Fruit fly (Drosophila melanogaster) whole organism, embryonic: ENCODE results near the gene CG9672.

Source experiments
- Antp ChIP-seq: fragments of 200-800 bp; sonication (Bioruptor generic); optimal IDR thresholded peaks from 3 replicates; lab custom pipeline; 2016; ENCODE audit warnings: missing biosample characterization, missing genetic modification characterization
- Asciz ChIP-seq: fragments of 200-800 bp; sonication (Bioruptor generic); optimal IDR thresholded peaks from 2 replicates; lab custom pipeline; 2017; ENCODE audit warnings: missing biosample characterization, mild to moderate bottlenecking, missing genetic modification characterization, missing genetic modification reagents
- CG1024 ChIP-seq: fragments of 200-800 bp; sonication (Bioruptor generic); IDR thresholded peaks from 2 replicates; pipeline ENCODE4 v1.3.6; 2022; ENCODE audit warnings: missing biosample characterization, missing genetic modification characterization
- CG10366 ChIP-seq: fragments of 200-800 bp; sonication (Bioruptor generic); IDR thresholded peaks from 2 replicates; pipeline ENCODE4 v1.3.6; 2022; ENCODE audit warnings: missing biosample characterization, missing genetic modification characterization
- CG11560 ChIP-seq: fragments of 200-800 bp; sonication (Bioruptor generic); IDR thresholded peaks from 3 replicates; pipeline ENCODE4 v1.3.6; 2022; ENCODE audit warnings: missing biosample characterization, missing genetic modification characterization
- CG12299 ChIP-seq: fragments of 200-800 bp; sonication (Bioruptor generic); optimal IDR thresholded peaks from 2 replicates; lab custom pipeline; 2018; ENCODE audit warnings: missing biosample characterization, mild to moderate bottlenecking, missing genetic modification characterization
- CG12659 ChIP-seq: fragments of 200-800 bp; sonication (Bioruptor generic); optimal IDR thresholded peaks from 3 replicates; lab custom pipeline; 2017; ENCODE audit warnings: mild to moderate bottlenecking, missing biosample characterization, missing genetic modification reagents, missing genetic modification characterization
- CG15011 ChIP-seq: fragments of 200-800 bp; sonication (Bioruptor generic); optimal IDR thresholded peaks from 3 replicates; lab custom pipeline; 2018; ENCODE audit warnings: missing biosample characterization, mild to moderate bottlenecking, missing genetic modification characterization
- CG1529 ChIP-seq: fragments of 200-800 bp; sonication (Bioruptor generic); optimal IDR thresholded peaks from 3 replicates; lab custom pipeline; 2018; ENCODE audit warnings: missing biosample characterization, missing genetic modification characterization
- CG1603 ChIP-seq: fragments of 200-800 bp; sonication (Bioruptor generic); optimal IDR thresholded peaks from 2 replicates; lab custom pipeline; 2019; ENCODE audit warnings: missing biosample characterization, mild to moderate bottlenecking, missing genetic modification characterization, moderate library complexity
- CG16863 ChIP-seq: fragments of 200-800 bp; sonication (Bioruptor generic); optimal IDR thresholded peaks from 3 replicates; lab custom pipeline; 2016; ENCODE audit warnings: missing biosample characterization, missing genetic modification characterization
- CG17829 ChIP-seq: fragments of 200-800 bp; optimal IDR thresholded peaks from 2 replicates; lab custom pipeline; 2019; ENCODE audit warnings: missing biosample characterization, mild to moderate bottlenecking, missing genetic modification characterization, moderate library complexity
- CG18476 ChIP-seq: fragments of 200-800 bp; sonication (Bioruptor generic); optimal IDR thresholded peaks from 2 replicates; lab custom pipeline; 2016; ENCODE audit warnings: missing biosample characterization, mild to moderate bottlenecking, missing genetic modification characterization
- CG18764 ChIP-seq: fragments of 200-800 bp; sonication (Bioruptor generic); optimal IDR thresholded peaks from 3 replicates; lab custom pipeline; 2016; ENCODE audit warnings: missing biosample characterization, missing genetic modification characterization
- CG31388 ChIP-seq: fragments of 200-800 bp; sonication (Bioruptor generic); optimal IDR thresholded peaks from 2 replicates; lab custom pipeline; 2016; ENCODE audit warnings: missing biosample characterization, missing genetic modification characterization
- CG5180 ChIP-seq: fragments of 200-800 bp; sonication (Bioruptor generic); optimal IDR thresholded peaks from 3 replicates; lab custom pipeline; 2017; ENCODE audit warnings: missing biosample characterization, missing genetic modification characterization, mild to moderate bottlenecking, moderate library complexity, missing genetic modification reagents
- CG8388 ChIP-seq: fragments of 200-800 bp; sonication (Bioruptor generic); optimal IDR thresholded peaks from 2 replicates; lab custom pipeline; 2019; ENCODE audit warnings: missing biosample characterization, mild to moderate bottlenecking, missing genetic modification characterization, moderate library complexity
- Dip3 ChIP-seq: fragments of 200-800 bp; sonication (Bioruptor generic); optimal IDR thresholded peaks from 3 replicates; lab custom pipeline; 2016; ENCODE audit warnings: missing biosample characterization, missing genetic modification characterization
- Doc3 ChIP-seq: fragments of 200-800 bp; sonication (Bioruptor generic); IDR thresholded peaks from 3 replicates; pipeline ENCODE4 v1.3.6; 2022; ENCODE audit warnings: missing biosample characterization, missing genetic modification characterization; ENCODE audit not compliant: partially characterized antibody
- Ets65A ChIP-seq: fragments of 200-800 bp; sonication (Bioruptor generic); peaks from one replicate; lab custom pipeline; 2016; ENCODE audit warnings: missing biosample characterization, missing genetic modification characterization
- Fer2 ChIP-seq: fragments of 200-800 bp; sonication (Bioruptor generic); optimal IDR thresholded peaks from 2 replicates; lab custom pipeline; 2018; ENCODE audit warnings: missing biosample characterization, mild to moderate bottlenecking, missing genetic modification characterization, moderate library complexity
- Fer3 ChIP-seq: fragments of 200-800 bp; sonication (Bioruptor generic); optimal IDR thresholded peaks from 2 replicates; lab custom pipeline; 2018; ENCODE audit warnings: missing biosample characterization, mild to moderate bottlenecking, missing genetic modification characterization, moderate library complexity
- HLH4C ChIP-seq: fragments of 200-800 bp; sonication (Bioruptor generic); IDR thresholded peaks from 3 replicates; pipeline ENCODE4 v1.3.6; 2022; ENCODE audit warnings: missing biosample characterization, missing genetic modification characterization; ENCODE audit not compliant: partially characterized antibody
- Hr39 ChIP-seq: fragments of >200 bp; optimal IDR thresholded peaks from 2 replicates; lab custom pipeline; 2017
- Hr51 ChIP-seq, 2 experiments: fragments of 200-800 bp; sonication (Bioruptor generic); optimal IDR thresholded peaks; 2 replicates in 1 of 2; 3 replicates in 1 of 2; lab custom pipeline; 2016 to 2018; ENCODE audit warnings: missing biosample characterization in 2 of 2, missing genetic modification characterization in 2 of 2, mild to moderate bottlenecking in 1 of 2, moderate library complexity in 1 of 2
- MTF-1 ChIP-seq: fragments of 200-800 bp; sonication (Bioruptor generic); optimal IDR thresholded peaks from 2 replicates; lab custom pipeline; 2018; ENCODE audit warnings: missing biosample characterization, mild to moderate bottlenecking, missing genetic modification characterization, borderline replicate concordance
- Mad ChIP-seq: fragments of 200-800 bp; sonication (Bioruptor generic); optimal IDR thresholded peaks from 2 replicates; lab custom pipeline; 2016; ENCODE audit warnings: missing biosample characterization, missing genetic modification characterization
- Med ChIP-seq: fragments of 200-800 bp; sonication (Bioruptor generic); peaks from one replicate; lab custom pipeline; 2016; ENCODE audit warnings: missing biosample characterization, missing genetic modification characterization, mild to moderate bottlenecking, inconsistent platforms, moderate library complexity
- Neu2 ChIP-seq: fragments of 200-800 bp; sonication (Bioruptor generic); optimal IDR thresholded peaks from 3 replicates; lab custom pipeline; 2016; ENCODE audit warnings: missing biosample characterization, missing genetic modification characterization, borderline replicate concordance
- Side ChIP-seq: fragments of 200-800 bp; sonication (Bioruptor generic); optimal IDR thresholded peaks from 2 replicates; lab custom pipeline; 2016; ENCODE audit warnings: missing biosample characterization, missing genetic modification characterization
- Trl ChIP-seq, 3 experiments: fragments of >200 bp in 2 of 3; fragments of 200-800 bp in 1 of 3; sonication (Bioruptor generic) in 1 of 3; optimal IDR thresholded peaks; 2 replicates in 1 of 3; 3 replicates in 2 of 3; lab custom pipeline; 2016 to 2017; ENCODE audit warnings: missing biosample characterization in 1 of 3, missing genetic modification characterization in 1 of 3
- Xbp1 ChIP-seq: fragments of 200-800 bp; sonication (Bioruptor generic); optimal IDR thresholded peaks from 3 replicates; lab custom pipeline; 2016; ENCODE audit warnings: missing biosample characterization, mild to moderate bottlenecking, missing genetic modification characterization
- aop ChIP-seq: fragments of 200-800 bp; sonication (Bioruptor generic); IDR thresholded peaks from 2 replicates; pipeline ENCODE4 v1.3.6; 2022; ENCODE audit warnings: missing biosample characterization, missing genetic modification characterization
- bowl ChIP-seq: fragments of 200-800 bp; sonication (Bioruptor generic); IDR thresholded peaks from 2 replicates; pipeline ENCODE4 v1.3.6; 2022; ENCODE audit warnings: missing biosample characterization, missing genetic modification characterization
- cad ChIP-seq: fragments of >200 bp; optimal IDR thresholded peaks from 2 replicates; lab custom pipeline; 2017; ENCODE audit warnings: missing biosample characterization, missing genetic modification characterization
- chinmo ChIP-seq: fragments of 200-800 bp; sonication (Bioruptor generic); IDR thresholded peaks from 4 replicates; pipeline ENCODE4 v1.3.6; 2022; ENCODE audit warnings: missing biosample characterization, missing genetic modification characterization; ENCODE audit not compliant: partially characterized antibody
- dm ChIP-seq: fragments of 200-800 bp; sonication (Bioruptor generic); optimal IDR thresholded peaks from 3 replicates; lab custom pipeline; 2016; ENCODE audit warnings: missing biosample characterization, missing genetic modification characterization
- dmrt99B ChIP-seq: fragments of 200-800 bp; sonication (Bioruptor generic); optimal IDR thresholded peaks from 2 replicates; lab custom pipeline; 2018; ENCODE audit warnings: missing biosample characterization, mild to moderate bottlenecking, missing genetic modification characterization, moderate library complexity
- gro ChIP-seq: fragments of 200-800 bp; sonication (Bioruptor generic); optimal IDR thresholded peaks from 2 replicates; lab custom pipeline; 2016; ENCODE audit warnings: missing biosample characterization, missing genetic modification characterization
- h ChIP-seq: fragments of >200 bp; optimal IDR thresholded peaks from 2 replicates; lab custom pipeline; 2017
- lmd ChIP-seq: fragments of 200-800 bp; sonication (Bioruptor generic); IDR thresholded peaks from 2 replicates; pipeline ENCODE4 v1.3.6; 2022; ENCODE audit warnings: missing biosample characterization, missing genetic modification characterization
- nerfin-1 ChIP-seq: fragments of 200-800 bp; sonication (Bioruptor generic); optimal IDR thresholded peaks from 3 replicates; lab custom pipeline; 2019; ENCODE audit warnings: missing biosample characterization, mild to moderate bottlenecking, missing genetic modification characterization, moderate library complexity
- nmo ChIP-seq: fragments of 200-800 bp; sonication (Bioruptor generic); optimal IDR thresholded peaks from 2 replicates; lab custom pipeline; 2018; ENCODE audit warnings: missing biosample characterization, mild to moderate bottlenecking, missing genetic modification characterization, moderate library complexity
- onecut ChIP-seq: fragments of 200-800 bp; sonication (Bioruptor generic); IDR thresholded peaks from 2 replicates; pipeline ENCODE4 v1.3.6; 2022; ENCODE audit warnings: missing biosample characterization, missing genetic modification characterization
- sens ChIP-seq: fragments of 200-800 bp; sonication (Bioruptor generic); peaks from one replicate; lab custom pipeline; 2016; ENCODE audit warnings: missing biosample characterization, missing genetic modification characterization
- seq ChIP-seq: fragments of 200-800 bp; sonication (Bioruptor generic); IDR thresholded peaks from 2 replicates; pipeline ENCODE4 v1.3.6; 2022; ENCODE audit warnings: missing biosample characterization, missing genetic modification characterization
- sna ChIP-seq: fragments of 200-800 bp; sonication (Bioruptor generic); IDR thresholded peaks from 2 replicates; pipeline ENCODE4 v1.3.6; 2022; ENCODE audit warnings: missing biosample characterization, missing genetic modification characterization; ENCODE audit not compliant: partially characterized antibody
- stc ChIP-seq: fragments of 200-800 bp; sonication (Bioruptor generic); IDR thresholded peaks from 2 replicates; pipeline ENCODE4 v1.3.6; 2022; ENCODE audit warnings: missing biosample characterization, missing genetic modification characterization
- sug ChIP-seq: fragments of 200-800 bp; optimal IDR thresholded peaks from 2 replicates; lab custom pipeline; 2019; ENCODE audit warnings: missing biosample characterization, mild to moderate bottlenecking, missing genetic modification characterization, moderate library complexity
- tap ChIP-seq: fragments of 200-800 bp; optimal IDR thresholded peaks from 3 replicates; lab custom pipeline; 2019; ENCODE audit warnings: missing biosample characterization, mild to moderate bottlenecking, missing genetic modification characterization, moderate library complexity

The CG9672 gene

dm6 chrX:16670262-16670661, 36.4 kb downstream of the CG9672 start (continued):
- TF ChIP-seq Fer2: no peak
- TF ChIP-seq gro (GFP tag; lab: Kevin White, UChicago): no peak
- TF ChIP-seq CG5180 (GFP tag; lab: Kevin White, UChicago): no peak
- no peak for TF ChIP-seq CG12659 (GFP tag; lab: Kevin White, UChicago)
- no peak for TF ChIP-seq MTF-1
- no peak for TF ChIP-seq nerfin-1
- TF ChIP-seq Doc3 (GFP tag; lab: Robert Waterston, UW): no peak
- TF ChIP-seq HLH4C (GFP tag; lab: Robert Waterston, UW): no peak
- no peak for TF ChIP-seq CG1024 (GFP tag; lab: Robert Waterston, UW)
- no peak for TF ChIP-seq Neu2 (GFP tag; lab: Kevin White, UChicago)
- TF ChIP-seq Antp (GFP tag; lab: Kevin White, UChicago): no peak
- TF ChIP-seq onecut: no peak
- TF ChIP-seq CG8388 (GFP tag; lab: Kevin White, UChicago): peak; percentile 2
- no peak for TF ChIP-seq CG11560 (tag; lab: Robert Waterston, UW)
- no peak for TF ChIP-seq Trl (optimal IDR thresholded peaks at IDR 0.05; lab: Kevin White, UChicago)
- no peak for TF ChIP-seq Trl (GFP tag; optimal IDR thresholded peaks at IDR 0.05; lab: Kevin White, UChicago)
- TF ChIP-seq Asciz (GFP tag; lab: Kevin White, UChicago): peak; percentile 10
- TF ChIP-seq CG1603: no peak
- TF ChIP-seq h: no peak
- peak in 1 of 2 experiments; percentile 44 for TF ChIP-seq Hr51 (GFP tag; optimal IDR thresholded peaks at IDR 0.05; lab: Kevin White, UChicago)
- no peak for TF ChIP-seq CG10366 (GFP tag; lab: Robert Waterston, UW)
- no peak for TF ChIP-seq stc (GFP tag; lab: Robert Waterston, UW)
- TF ChIP-seq bowl (GFP tag; lab: Robert Waterston, UW): no peak
- TF ChIP-seq CG1529 (GFP tag; lab: Kevin White, UChicago): no peak
- TF ChIP-seq lmd: no peak
- TF ChIP-seq cad (GFP tag; lab: Kevin White, UChicago): no peak
- no peak for TF ChIP-seq CG16863 (GFP tag; lab: Kevin White, UChicago)
- no peak for TF ChIP-seq sug (tag; lab: Kevin White, UChicago)
- no peak for TF ChIP-seq Xbp1 (GFP tag; lab: Kevin White, UChicago)
- TF ChIP-seq Mad: no peak
- TF ChIP-seq Dip3 (GFP tag; lab: Kevin White, UChicago): no peak

dm6 chrX:16669849-16670248, 36.8 kb downstream of the CG9672 start:
- TF ChIP-seq CG18476 (no peak), CG18764 (GFP tag; lab: Kevin White, UChicago) (no peak), aop (GFP tag; lab: Robert Waterston, UW) (peak; percentile 58; the same call in 1 of the 2 replicates)

- TF ChIP-seq Med (GFP tag; lab: Kevin White, UChicago) (peak; percentile 28), Ets65A (GFP tag; lab: Kevin White, UChicago) (peak; percentile 79), sens (GFP tag; lab: Kevin White, UChicago) (peak; percentile 64), seq (no peak), nmo (GFP tag; lab: Kevin White, UChicago) (no peak), CG17829 (no peak), sna (GFP tag; lab: Robert Waterston, UW) (no peak), CG31388 (GFP tag; lab: Kevin White, UChicago) (no peak), bowl (GFP tag; lab: Robert Waterston, UW) (no peak), tap (tag; lab: Kevin White, UChicago) (no peak), CG12299 (tag; lab: Kevin White, UChicago) (no peak), dm (GFP tag; lab: Kevin White, UChicago) (no peak), Fer3 (tag; lab: Kevin White, UChicago) (no peak), CG15011 (GFP tag; lab: Kevin White, UChicago) (no peak), Side (GFP tag; lab: Kevin White, UChicago) (no peak), dmrt99B (tag; lab: Kevin White, UChicago) (no peak), Hr39 (lab: Kevin White, UChicago) (no peak), chinmo (GFP tag; lab: Robert Waterston, UW) (no peak)
Measured at dm6 chrX:16664405-16665064, 42.1 kb downstream of the CG9672 start, which contains the start of gene CG15865. Gene CG15865, minus strand, starts transcription at chrX:16664455.
